Fruit fly (Drosophila melanogaster) whole organism, larva: ENCODE measurements around the gene CG32061.

Experiments used
- noc ChIP-seq: fragments of 200-800 bp; sonication (Bioruptor generic); optimal IDR thresholded peaks from 3 replicates; lab custom pipeline; 2019; ENCODE audit warnings: missing biosample characterization, mild to moderate bottlenecking, missing genetic modification characterization, moderate library complexity

The CG32061 gene

DNA sequence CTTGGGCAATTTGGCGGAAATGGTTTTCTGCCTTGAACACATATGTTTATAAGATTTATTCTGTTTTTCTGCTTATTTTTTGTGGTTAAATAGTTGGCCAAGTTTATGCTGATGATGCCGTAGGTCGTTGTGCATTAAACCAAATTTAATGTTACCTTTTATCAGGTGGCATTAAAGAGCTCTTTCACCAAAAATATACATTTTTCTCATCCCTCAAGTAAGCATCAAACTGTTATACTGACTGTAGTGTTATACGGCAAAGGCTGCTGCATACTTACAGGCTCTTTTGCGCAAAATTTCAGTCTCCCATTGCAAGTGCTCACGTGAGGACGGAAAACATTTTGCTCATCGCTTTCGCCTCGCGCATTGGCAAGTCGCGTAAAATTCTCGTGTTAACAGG lies 17.5 kb downstream of the CG32061 start, which contains the start of gene Rbfox1:
Rbfox1 (plus strand) TSS at position 301 of the 400 bp plus-strand sequence.
- TF ChIP-seq noc (tag; lab: Kevin White, UChicago), result no peak

DNA sequence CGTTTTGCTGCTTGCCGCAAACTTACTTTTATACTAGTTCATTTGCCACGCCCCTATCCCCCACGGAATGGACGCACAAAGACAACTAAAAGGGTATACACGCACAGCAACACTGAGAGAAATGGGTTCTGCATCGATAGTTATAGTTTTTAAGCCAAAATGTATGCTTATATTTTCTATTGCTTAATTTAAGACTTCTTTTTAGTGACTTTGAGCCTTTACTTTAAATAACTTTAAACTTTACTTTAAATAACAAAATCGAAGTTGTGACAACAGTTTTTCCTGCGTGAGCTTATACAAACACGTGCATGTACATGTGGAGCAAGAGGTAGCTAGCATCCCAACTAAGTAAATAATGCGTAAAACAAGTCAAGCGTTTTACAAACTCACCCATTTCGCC lies 18.9 kb downstream of the CG32061 start:
- no peak for TF ChIP-seq noc (tag; lab: Kevin White, UChicago)

DNA sequence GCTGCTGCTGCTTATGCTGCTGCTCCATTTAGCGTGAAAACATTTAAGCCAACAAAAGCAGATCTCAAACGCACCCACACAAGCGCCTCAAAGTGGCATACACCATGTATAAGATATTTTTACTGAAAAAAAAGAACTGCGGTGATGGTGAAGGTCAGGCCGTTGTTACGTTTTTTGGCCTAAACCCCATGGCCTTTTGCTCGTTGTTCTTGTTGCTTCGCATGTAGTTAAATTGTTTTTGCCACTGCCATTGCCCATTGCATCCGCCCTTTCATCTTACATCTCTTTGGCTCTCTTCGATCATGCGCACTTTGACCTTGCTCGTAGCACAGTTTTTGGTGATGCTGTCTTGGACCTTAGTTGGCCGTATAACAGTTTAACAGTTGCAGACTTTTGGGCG lies 21.9 kb downstream of the CG32061 start:
- TF ChIP-seq noc (tag; lab: Kevin White, UChicago), result no peak

DNA sequence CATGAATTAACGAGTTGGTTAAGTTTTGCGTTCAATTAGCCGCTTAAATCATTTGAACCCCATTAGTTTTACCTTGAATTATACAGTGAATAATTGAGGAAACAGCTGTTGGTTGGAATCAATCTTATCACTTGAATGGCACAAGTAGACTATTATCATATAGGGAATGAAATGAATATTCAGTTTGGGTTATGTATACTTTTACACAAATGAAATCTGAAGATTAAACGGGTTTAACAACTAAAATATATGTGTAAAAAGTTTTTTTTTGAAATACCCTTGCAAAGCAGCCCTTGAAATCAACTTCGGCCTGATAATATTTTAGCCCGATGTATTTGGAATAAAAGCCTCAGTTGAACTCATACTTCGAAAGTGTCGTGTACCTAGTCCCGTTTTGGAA lies 26.9 kb downstream of the CG32061 start, which contains the start of gene S-Lap4:
S-Lap4 (plus strand) TSS at position 301 of the 400 bp plus-strand sequence.
- TF ChIP-seq noc (tag; lab: Kevin White, UChicago), result no peak

DNA sequence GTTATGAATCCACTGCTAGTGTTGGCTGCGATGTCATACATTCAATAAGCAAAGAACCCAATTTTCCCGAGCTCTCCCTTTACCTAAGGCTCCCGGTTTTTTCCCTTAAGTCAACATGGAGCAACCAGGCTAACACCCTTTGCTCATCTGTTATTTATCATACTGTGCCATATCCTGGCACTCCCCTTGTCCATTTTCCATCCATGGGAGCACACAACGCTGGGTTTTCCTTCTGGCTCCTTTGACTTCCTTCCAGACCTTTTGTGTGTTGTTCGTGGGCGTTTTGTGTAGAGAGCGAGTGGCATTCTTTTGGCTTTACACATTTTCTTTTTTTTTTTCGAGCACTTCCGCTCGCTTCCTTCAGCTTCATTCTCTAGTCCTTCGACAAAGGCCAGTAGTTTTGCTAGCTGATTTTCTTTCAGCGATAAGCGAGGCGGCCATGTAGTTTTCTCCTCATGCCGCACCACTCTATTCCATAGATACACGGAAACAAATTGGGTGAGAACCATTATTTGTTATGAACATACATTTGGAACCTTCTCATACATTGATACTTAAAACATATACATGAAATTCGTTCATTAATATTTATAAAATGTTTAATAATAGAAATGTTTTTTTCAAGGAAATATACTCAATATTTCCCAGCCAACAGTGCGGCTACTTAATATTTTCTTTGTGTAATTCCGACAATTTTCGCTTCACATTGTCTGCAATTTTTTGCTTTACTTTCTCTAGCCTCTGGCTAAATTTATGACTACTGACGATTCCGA lies 32.5 kb downstream of the CG32061 start:
- TF ChIP-seq noc (tag; lab: Kevin White, UChicago), result no peak

DNA sequence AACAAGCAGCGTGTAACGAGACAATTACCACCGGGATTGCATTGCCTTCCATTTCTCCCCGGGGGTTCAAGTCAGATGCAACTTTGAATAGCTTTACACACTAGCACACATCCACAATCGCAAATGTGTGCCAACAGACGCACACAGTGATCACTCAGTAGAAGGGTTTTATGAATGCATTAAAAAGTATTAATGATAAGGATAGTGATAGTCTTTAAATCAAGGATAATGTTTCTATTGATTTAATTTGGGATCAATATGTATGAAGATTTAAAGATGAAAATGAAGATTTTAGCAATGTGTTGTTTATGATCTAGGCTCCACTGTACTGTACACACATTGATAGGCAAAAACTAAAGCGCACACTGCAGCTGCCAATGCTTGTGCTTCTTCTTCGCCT lies 41.0 kb downstream of the CG32061 start:
- no peak for TF ChIP-seq noc (tag; lab: Kevin White, UChicago)

DNA sequence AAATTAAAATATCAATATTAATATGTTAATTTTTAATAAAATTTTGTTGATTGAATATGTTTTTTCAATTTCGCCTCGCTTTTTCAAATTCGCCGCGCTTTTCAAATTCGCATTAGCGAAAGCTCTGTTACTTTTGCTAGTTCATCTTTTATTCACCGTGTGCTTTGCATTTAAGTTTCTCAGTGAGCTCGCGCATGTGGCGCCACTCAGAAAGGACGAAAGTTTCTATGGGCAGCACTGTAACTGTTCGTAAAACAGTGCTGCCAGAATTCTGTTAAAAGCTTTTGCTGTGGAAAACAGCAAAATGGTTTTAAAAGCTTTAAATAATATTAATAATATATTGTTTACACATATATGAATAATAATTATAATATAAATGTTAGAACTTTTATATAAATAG lies 44.4 kb downstream of the CG32061 start:
- TF ChIP-seq noc (tag; lab: Kevin White, UChicago), result no peak

DNA sequence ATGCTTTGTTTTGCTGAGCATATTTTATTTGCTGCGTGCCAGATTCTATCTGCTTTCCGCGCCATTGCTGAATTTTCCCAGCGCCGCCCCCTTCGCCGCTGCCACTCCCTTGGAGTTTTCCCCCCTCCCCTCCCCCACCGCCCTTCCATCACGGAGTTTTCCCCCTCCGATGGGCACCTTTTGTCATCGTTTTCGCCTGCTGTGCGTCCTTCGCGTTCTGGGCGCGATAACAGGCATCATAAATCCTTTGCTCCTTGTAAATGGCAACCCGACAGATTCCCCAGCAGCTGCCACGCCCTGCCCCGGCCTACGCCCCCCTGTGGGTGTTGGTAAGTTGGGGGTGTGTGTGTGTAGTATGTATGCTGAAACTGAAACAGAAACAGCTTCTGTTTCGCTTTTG lies 49.8 kb downstream of the CG32061 start:
- no peak for TF ChIP-seq noc (tag; lab: Kevin White, UChicago)
